Worm (Caenorhabditis elegans) whole organism, L4 larva: ENCODE results near the gene ifas-1.

Experiments
- F10B5.3 ChIP-seq: sonication (generic microtip); optimal IDR thresholded peaks from 2 replicates; lab custom pipeline; 2016; ENCODE audit warnings: mild to moderate bottlenecking, missing genetic modification characterization, missing compliant biosample characterization
- F37D6.2 ChIP-seq: sonication (generic microtip); optimal IDR thresholded peaks from 2 replicates; lab custom pipeline; 2016; ENCODE audit warnings: mild to moderate bottlenecking, missing genetic modification characterization, missing compliant biosample characterization
- F44E2.7 ChIP-seq: fragments of 200-800 bp; sonication (Bioruptor generic); IDR thresholded peaks from 2 replicates; pipeline ENCODE4 v2.1.2; 2022; ENCODE audit warnings: missing genetic modification characterization, missing compliant biosample characterization
- Y48G9A.11 ChIP-seq: fragments of 200-800 bp; sonication (Bioruptor generic); IDR thresholded peaks from 2 replicates; pipeline ENCODE4 v1.3.6; 2022; ENCODE audit warnings: missing genetic modification reagents, missing genetic modification characterization, missing compliant biosample characterization
- Y75B8A.6 ChIP-seq: fragments of 200-800 bp; sonication (Bioruptor generic); IDR thresholded peaks from 2 replicates; pipeline ENCODE4 v1.3.6; 2022; ENCODE audit warnings: missing genetic modification reagents, missing genetic modification characterization, missing compliant biosample characterization
- aha-1 ChIP-seq: fragments of 150-350 bp; peaks from one replicate; lab custom pipeline; 2014; ENCODE audit warnings: missing biosample characterization, missing genetic modification characterization
- aly-2 ChIP-seq: sonication (generic microtip); optimal IDR thresholded peaks from 2 replicates; lab custom pipeline; 2018; ENCODE audit warnings: missing biosample characterization, missing genetic modification characterization
- ama-1 ChIP-seq: fragments of 150-350 bp; optimal IDR thresholded peaks from 2 replicates; lab custom pipeline; 2014; ENCODE audit warnings: inconsistent platforms, mixed read lengths
- attf-4 ChIP-seq: sonication (generic microtip); optimal IDR thresholded peaks from 3 replicates; lab custom pipeline; 2017; ENCODE audit warnings: missing biosample characterization, missing genetic modification characterization
- ceh-28 ChIP-seq: fragments of 150-350 bp; optimal IDR thresholded peaks from 2 replicates; lab custom pipeline; 2014; ENCODE audit warnings: missing biosample characterization, missing genetic modification reagents, missing genetic modification characterization
- daf-12 ChIP-seq: fragments of 150-350 bp; optimal IDR thresholded peaks from 2 replicates; lab custom pipeline; 2014; ENCODE audit warnings: missing biosample characterization, missing genetic modification reagents, missing genetic modification characterization
- daf-19 ChIP-seq: fragments of 200-800 bp; sonication (Bioruptor generic); conservative IDR thresholded peaks from 2 replicates; pipeline ENCODE4 v1.3.6; 2022; ENCODE audit warnings: missing genetic modification characterization, missing compliant biosample characterization
- dmd-9 ChIP-seq: fragments of 200-800 bp; sonication (Bioruptor generic); IDR thresholded peaks from 2 replicates; pipeline ENCODE4 v1.3.6; 2022; ENCODE audit warnings: missing genetic modification reagents, missing genetic modification characterization, missing compliant biosample characterization
- fos-1 ChIP-seq: fragments of 150-350 bp; optimal IDR thresholded peaks from 2 replicates; lab custom pipeline; 2014; ENCODE audit warnings: missing biosample characterization, missing genetic modification characterization
- hif-1 ChIP-seq, 2 experiments: sonication (generic microtip); optimal IDR thresholded peaks; 2 replicates each; lab custom pipeline; 2016 to 2017; ENCODE audit warnings: missing compliant biosample characterization in 2 of 2, missing genetic modification characterization in 2 of 2, missing genetic modification reagents in 2 of 2, missing genotype in 2 of 2, mild to moderate bottlenecking in 1 of 2
- lin-1 ChIP-seq: fragments of 200-800 bp; sonication (Bioruptor generic); IDR thresholded peaks from 2 replicates; pipeline ENCODE4 v1.3.6; 2022; ENCODE audit warnings: missing genetic modification reagents, missing genetic modification characterization, missing compliant biosample characterization
- lin-13 ChIP-seq: fragments of 150-350 bp; optimal IDR thresholded peaks from 2 replicates; lab custom pipeline; 2014; ENCODE audit warnings: missing biosample characterization, missing genetic modification reagents, missing genetic modification characterization
- lin-15B ChIP-seq: fragments of 150-350 bp; sonication (generic microtip); optimal IDR thresholded peaks from 3 replicates; lab custom pipeline; 2014; ENCODE audit warnings: missing biosample characterization, missing genetic modification characterization
- lin-29 ChIP-seq: fragments of 200-800 bp; sonication (Bioruptor generic); IDR thresholded peaks from 2 replicates; pipeline ENCODE4 v1.3.6; 2022; ENCODE audit warnings: missing genetic modification reagents, missing genetic modification characterization, missing compliant biosample characterization
- lin-39 ChIP-seq: fragments of 150-350 bp; optimal IDR thresholded peaks from 2 replicates; lab custom pipeline; 2014; ENCODE audit warnings: missing biosample characterization, missing genetic modification reagents, missing genetic modification characterization
- lsy-2 ChIP-seq, 2 experiments: fragments of 150-350 bp in 1 of 2; sonication (generic microtip) in 1 of 2; optimal IDR thresholded peaks; 2 replicates each; lab custom pipeline; 2014 to 2017; ENCODE audit warnings: missing biosample characterization in 2 of 2, missing genetic modification characterization in 2 of 2
- madf-5 ChIP-seq, 2 experiments: fragments of 200-800 bp; sonication (Bioruptor generic); IDR thresholded peaks; 2 replicates each; pipeline ENCODE4 v1.3.6; 2022; ENCODE audit warnings: missing compliant biosample characterization in 2 of 2, missing genetic modification characterization in 2 of 2
- mdl-1 ChIP-seq, 2 experiments: fragments of 150-350 bp in 1 of 2; sonication (generic microtip) in 1 of 2; optimal IDR thresholded peaks; 2 replicates each; lab custom pipeline; 2014 to 2017; ENCODE audit warnings: missing biosample characterization in 2 of 2, missing genetic modification characterization in 2 of 2
- mes-2 ChIP-seq: sonication (generic microtip); optimal IDR thresholded peaks from 2 replicates; lab custom pipeline; 2016; ENCODE audit warnings: missing genotype, mild to moderate bottlenecking, missing genetic modification characterization, missing compliant biosample characterization; ENCODE audit not compliant: poor library complexity, severe bottlenecking
- mxl-2 ChIP-seq: fragments of 200-800 bp; sonication (Bioruptor generic); conservative IDR thresholded peaks from 2 replicates; pipeline ENCODE4 v1.3.6; 2022; ENCODE audit warnings: missing genetic modification reagents, missing genetic modification characterization, missing compliant biosample characterization
- mxl-3 ChIP-seq: fragments of 200-800 bp; sonication (Bioruptor generic); optimal IDR thresholded peaks from 2 replicates; lab custom pipeline; 2018; ENCODE audit warnings: mild to moderate bottlenecking, missing genetic modification characterization, missing compliant biosample characterization
- nhr-10 ChIP-seq: fragments of 150-350 bp; optimal IDR thresholded peaks from 2 replicates; lab custom pipeline; 2014; ENCODE audit warnings: missing biosample characterization, missing genetic modification characterization
- nhr-102 ChIP-seq: sonication (generic microtip); optimal IDR thresholded peaks from 2 replicates; lab custom pipeline; 2016; ENCODE audit warnings: mild to moderate bottlenecking, missing genetic modification characterization, moderate library complexity, missing compliant biosample characterization
- nhr-11 ChIP-seq: fragments of 150-350 bp; optimal IDR thresholded peaks from 2 replicates; lab custom pipeline; 2014; ENCODE audit warnings: missing biosample characterization, missing genetic modification characterization
- nhr-111 ChIP-seq: fragments of 200-800 bp; sonication (Bioruptor generic); optimal IDR thresholded peaks from 2 replicates; lab custom pipeline; 2018; ENCODE audit warnings: mild to moderate bottlenecking, missing genetic modification characterization, missing compliant biosample characterization
- nhr-28 ChIP-seq: fragments of 150-350 bp; optimal IDR thresholded peaks from 2 replicates; lab custom pipeline; 2014; ENCODE audit warnings: missing biosample characterization, missing genetic modification characterization
- nhr-41 ChIP-seq: fragments of 200-800 bp; sonication (Bioruptor generic); IDR thresholded peaks from 2 replicates; pipeline ENCODE4 v1.3.6; 2022; ENCODE audit warnings: missing genetic modification reagents, missing genetic modification characterization, missing compliant biosample characterization
- pha-4 ChIP-seq, 2 experiments: fragments of 150-350 bp in 1 of 2; fragments of 200-800 bp in 1 of 2; sonication (Bioruptor generic) in 1 of 2; IDR thresholded peaks in 1 of 2; optimal IDR thresholded peaks in 1 of 2; 2 replicates each; pipeline versions ENCODE4 v1.3.6 to Lab custom; 2014 to 2022; ENCODE audit warnings: missing genetic modification characterization in 2 of 2, missing genetic modification reagents in 2 of 2, missing biosample characterization in 1 of 2, missing compliant biosample characterization in 1 of 2
- pqm-1 ChIP-seq: sonication (generic microtip); optimal IDR thresholded peaks from 2 replicates; lab custom pipeline; 2017; ENCODE audit warnings: missing biosample characterization, missing genetic modification characterization
- sdz-12 ChIP-seq: fragments of 200-800 bp; sonication (Bioruptor generic); optimal IDR thresholded peaks from 2 replicates; lab custom pipeline; 2018; ENCODE audit warnings: mild to moderate bottlenecking, missing genetic modification characterization, missing compliant biosample characterization
- set-16 ChIP-seq: fragments of 200-800 bp; sonication (Bioruptor generic); IDR thresholded peaks from 2 replicates; pipeline ENCODE4 v1.3.6; 2022; ENCODE audit warnings: missing genetic modification reagents, missing genetic modification characterization, missing compliant biosample characterization
- skn-1 ChIP-seq: fragments of 150-350 bp; optimal IDR thresholded peaks from 2 replicates; lab custom pipeline; 2014; ENCODE audit warnings: missing biosample characterization, missing genetic modification characterization
- spr-1 ChIP-seq: sonication (generic microtip); optimal IDR thresholded peaks from 2 replicates; lab custom pipeline; 2016; ENCODE audit warnings: mild to moderate bottlenecking, missing genetic modification characterization, missing compliant biosample characterization
- tag-97 ChIP-seq: fragments of 200-800 bp; sonication (Bioruptor generic); IDR thresholded peaks from 2 replicates; pipeline ENCODE4 v1.3.6; 2022; ENCODE audit warnings: missing genetic modification characterization, missing compliant biosample characterization
- tra-1 ChIP-seq: fragments of 200-800 bp; sonication (Bioruptor generic); IDR thresholded peaks from 2 replicates; pipeline ENCODE4 v1.3.6; 2022; ENCODE audit warnings: missing genetic modification reagents, missing genetic modification characterization, missing compliant biosample characterization
- unc-39 ChIP-seq: sonication (generic microtip); optimal IDR thresholded peaks from 2 replicates; lab custom pipeline; 2017; ENCODE audit warnings: missing biosample characterization, missing genetic modification characterization
- vab-7 ChIP-seq: fragments of 200-800 bp; sonication (Bioruptor generic); IDR thresholded peaks from 2 replicates; pipeline ENCODE4 v1.3.6; 2022; ENCODE audit warnings: missing genetic modification reagents, missing genetic modification characterization, missing compliant biosample characterization

Gene ifas-1

ce11 chrII:3670956-3671355 lies 17.6 kb downstream of the ifas-1 start, which contains the start of gene srx-98 (continued):
- TF ChIP-seq tra-1 (GFP tag; lab: Robert Waterston, UW) (no peak), lin-29 (no peak), mes-2 (no peak), daf-12 (tag; lab: Kevin White, UChicago) (no peak), lin-39 (no peak), aha-1 (tag; lab: Kevin White, UChicago) (no peak)
- TF ChIP-seq, all 104 proteins: peak for 0

ce11 chrII:3669315-3669714 lies 19.2 kb downstream of the ifas-1 start, which contains the start of gene srx-97:
srx-97 (minus strand) TSS chrII:3669415.
- TF ChIP-seq sdz-12 (GFP tag; lab: Kevin White, UChicago) = no peak
- TF ChIP-seq madf-5 (GFP tag; IDR thresholded peaks at IDR 0.05; lab: Robert Waterston, UW) = 0 out of 4 replicates have a peak, but pooled peaks of 1 of the 2 experiments have one; percentile 7

ce11 chrII:3665181-3665580 lies 23.3 kb downstream of the ifas-1 start:
- no peak for TF ChIP-seq unc-39 (tag; lab: Kevin White, UChicago)
- no peak for TF ChIP-seq lin-13 (GFP tag; lab: Kevin White, UChicago)
- TF ChIP-seq nhr-11 (tag; lab: Kevin White, UChicago) = no peak
- TF ChIP-seq Y75B8A.6 (GFP tag; lab: Robert Waterston, UW) = no peak
- TF ChIP-seq ceh-28 (tag; lab: Kevin White, UChicago) = no peak
- no peak for TF ChIP-seq F37D6.2
- no peak for TF ChIP-seq aly-2 (tag; lab: Kevin White, UChicago)
- TF ChIP-seq pha-4 (GFP tag; IDR thresholded peaks at IDR 0.05; lab: Robert Waterston, UW) = no peak
- no peak for TF ChIP-seq pha-4 (tag; optimal IDR thresholded peaks at IDR 0.05; lab: Kevin White, UChicago)
- no peak for TF ChIP-seq set-16
- no peak for TF ChIP-seq pqm-1 (tag; lab: Kevin White, UChicago)
- no peak for TF ChIP-seq nhr-10
- no peak for TF ChIP-seq mdl-1 (tag; optimal IDR thresholded peaks at IDR 0.05; lab: Kevin White, UChicago)
- no peak for TF ChIP-seq vab-7 (GFP tag; lab: Robert Waterston, UW)
- no peak for TF ChIP-seq F10B5.3 (tag; lab: Kevin White, UChicago)
- no peak for TF ChIP-seq Y48G9A.11 (GFP tag; lab: Robert Waterston, UW)
- no peak for TF ChIP-seq hif-1 (tag; optimal IDR thresholded peaks at IDR 0.05; lab: Kevin White, UChicago)
- TF ChIP-seq spr-1 (tag; lab: Kevin White, UChicago) = no peak

ce11 chrII:3664470-3664869 lies 24.0 kb downstream of the ifas-1 start, which contains the start of gene F19B10.3:
F19B10.3 (plus strand) TSS chrII:3664770.
- no peak for TF ChIP-seq pha-4 (GFP tag; IDR thresholded peaks at IDR 0.05; lab: Robert Waterston, UW)
- no peak for TF ChIP-seq pha-4 (tag; optimal IDR thresholded peaks at IDR 0.05; lab: Kevin White, UChicago)
- TF ChIP-seq lin-15B (tag; lab: Kevin White, UChicago) = no peak
- no peak for TF ChIP-seq F44E2.7 (GFP tag; lab: Robert Waterston, UW)
- TF ChIP-seq, all 104 proteins: peak for 0

- TF ChIP-seq ama-1 (no peak), tag-97 (GFP tag; lab: Robert Waterston, UW) (no peak), lsy-2 (tag; optimal IDR thresholded peaks at IDR 0.05; lab: Kevin White, UChicago) (no peak), nhr-41 (GFP tag; lab: Robert Waterston, UW) (no peak), lin-1 (GFP tag; lab: Robert Waterston, UW) (no peak), fos-1 (tag; lab: Kevin White, UChicago) (no peak), mxl-2 (GFP tag; lab: Robert Waterston, UW) (no peak), lin-39 (no peak), nhr-28 (no peak), set-16 (no peak), attf-4 (no peak), daf-19 (GFP tag; lab: Robert Waterston, UW) (no peak), skn-1 (no peak), lin-15B (tag; lab: Kevin White, UChicago) (no peak), dmd-9 (GFP tag; lab: Robert Waterston, UW) (no peak), nhr-102 (tag; lab: Kevin White, UChicago) (no peak), nhr-111 (GFP tag; lab: Kevin White, UChicago) (no peak), F44E2.7 (GFP tag; lab: Robert Waterston, UW) (no peak), mxl-3 (GFP tag; lab: Kevin White, UChicago) (no peak)
Observed at ce11 chrII:3663796-3664195, 24.7 kb downstream of the ifas-1 start, which contains the start of gene F19B10.6. F19B10.6 (minus strand) TSS chrII:3663896.
